Worm (Caenorhabditis elegans) whole organism, L4 larva: ENCODE data around the gene C27D9.1.

ENCODE experiments used
- R02D3.7 ChIP-seq: fragments of 150-350 bp; sonication (generic microtip); optimal IDR thresholded peaks from 3 replicates; lab custom pipeline; 2014; ENCODE audit warnings: missing biosample characterization, missing genetic modification characterization
- T20F7.1 ChIP-seq: fragments of 200-800 bp; sonication (Bioruptor generic); optimal IDR thresholded peaks from 2 replicates; lab custom pipeline; 2018; ENCODE audit warnings: mild to moderate bottlenecking, missing genetic modification characterization, missing compliant biosample characterization
- T26A8.4 ChIP-seq: fragments of 200-800 bp; sonication (Bioruptor generic); IDR thresholded peaks from 2 replicates; pipeline ENCODE4 v1.3.6; 2022; ENCODE audit warnings: missing genetic modification characterization, missing compliant biosample characterization
- ZK337.2 ChIP-seq: fragments of 200-800 bp; sonication (Bioruptor generic); IDR thresholded peaks from 2 replicates; pipeline ENCODE4 v1.3.6; 2022; ENCODE audit warnings: missing genetic modification reagents, missing genetic modification characterization, missing compliant biosample characterization
- ZK546.5 ChIP-seq, 2 experiments: sonication (generic microtip); optimal IDR thresholded peaks; 2 replicates each; lab custom pipeline; 2017; ENCODE audit warnings: missing biosample characterization in 2 of 2, missing genetic modification characterization in 2 of 2
- ama-1 ChIP-seq: fragments of 150-350 bp; optimal IDR thresholded peaks from 2 replicates; lab custom pipeline; 2014; ENCODE audit warnings: inconsistent platforms, mixed read lengths
- arid-1 ChIP-seq: fragments of 200-800 bp; sonication (Bioruptor generic); conservative IDR thresholded peaks from 2 replicates; pipeline ENCODE4 v1.3.6; 2022; ENCODE audit warnings: missing genetic modification reagents, missing genetic modification characterization, missing compliant biosample characterization
- ceh-28 ChIP-seq: fragments of 150-350 bp; optimal IDR thresholded peaks from 2 replicates; lab custom pipeline; 2014; ENCODE audit warnings: missing biosample characterization, missing genetic modification reagents, missing genetic modification characterization
- ceh-82 ChIP-seq: sonication (generic microtip); optimal IDR thresholded peaks from 2 replicates; lab custom pipeline; 2017; ENCODE audit warnings: missing biosample characterization, missing genetic modification characterization
- daf-12 ChIP-seq: fragments of 150-350 bp; optimal IDR thresholded peaks from 2 replicates; lab custom pipeline; 2014; ENCODE audit warnings: missing biosample characterization, missing genetic modification reagents, missing genetic modification characterization
- daf-16 ChIP-seq, 3 experiments: sonication (generic microtip); optimal IDR thresholded peaks; 2 replicates each; lab custom pipeline; 2016 to 2017; ENCODE audit warnings: missing genetic modification characterization in 3 of 3, missing genetic modification reagents in 3 of 3, mild to moderate bottlenecking in 2 of 3, missing compliant biosample characterization in 2 of 3, missing biosample characterization in 1 of 3, moderate library complexity in 1 of 3
- daf-19 ChIP-seq: fragments of 200-800 bp; sonication (Bioruptor generic); conservative IDR thresholded peaks from 2 replicates; pipeline ENCODE4 v1.3.6; 2022; ENCODE audit warnings: missing genetic modification characterization, missing compliant biosample characterization
- dmd-6 ChIP-seq: fragments of 200-800 bp; sonication (Bioruptor generic); IDR thresholded peaks from 2 replicates; pipeline ENCODE4 v1.3.6; 2022; ENCODE audit warnings: missing genetic modification reagents, missing genetic modification characterization, missing compliant biosample characterization
- duxl-1 ChIP-seq: sonication (generic microtip); optimal IDR thresholded peaks from 2 replicates; lab custom pipeline; 2016; ENCODE audit warnings: mild to moderate bottlenecking, missing genetic modification characterization, moderate library complexity, missing compliant biosample characterization; ENCODE audit not compliant: poor library complexity
- dve-1 ChIP-seq: sonication (generic microtip); optimal IDR thresholded peaks from 2 replicates; lab custom pipeline; 2017; ENCODE audit warnings: antibody characterized with exemption, mild to moderate bottlenecking, missing genetic modification characterization, missing compliant biosample characterization; ENCODE audit not compliant: insufficient read depth
- gei-8 ChIP-seq: fragments of 200-800 bp; sonication (Bioruptor generic); optimal IDR thresholded peaks from 2 replicates; lab custom pipeline; 2018; ENCODE audit warnings: mild to moderate bottlenecking, missing genetic modification characterization, missing compliant biosample characterization
- hmg-1.1 ChIP-seq: fragments of 200-800 bp; sonication (Bioruptor generic); IDR thresholded peaks from 2 replicates; pipeline ENCODE4 v1.3.6; 2022; ENCODE audit warnings: missing genetic modification reagents, missing genetic modification characterization, missing compliant biosample characterization
- jun-1 ChIP-seq: fragments of 150-350 bp; optimal IDR thresholded peaks from 2 replicates; lab custom pipeline; 2014; ENCODE audit warnings: missing biosample characterization, missing genetic modification reagents, missing genetic modification characterization
- lim-7 ChIP-seq: fragments of 200-800 bp; sonication (Bioruptor generic); IDR thresholded peaks from 2 replicates; pipeline ENCODE4 v1.3.6; 2022; ENCODE audit warnings: missing genetic modification characterization, missing compliant biosample characterization
- lin-15B ChIP-seq: fragments of 150-350 bp; sonication (generic microtip); optimal IDR thresholded peaks from 3 replicates; lab custom pipeline; 2014; ENCODE audit warnings: missing biosample characterization, missing genetic modification characterization
- lin-29 ChIP-seq: fragments of 200-800 bp; sonication (Bioruptor generic); IDR thresholded peaks from 2 replicates; pipeline ENCODE4 v1.3.6; 2022; ENCODE audit warnings: missing genetic modification reagents, missing genetic modification characterization, missing compliant biosample characterization
- lin-38 ChIP-seq: fragments of 200-800 bp; sonication (Bioruptor generic); IDR thresholded peaks from 2 replicates; pipeline ENCODE4 v1.3.6; 2022; ENCODE audit warnings: missing genetic modification reagents, missing genetic modification characterization, missing compliant biosample characterization
- lir-3 ChIP-seq: sonication (generic microtip); optimal IDR thresholded peaks from 2 replicates; lab custom pipeline; 2016; ENCODE audit warnings: mild to moderate bottlenecking, missing genetic modification characterization, missing compliant biosample characterization
- lsy-2 ChIP-seq, 2 experiments: fragments of 150-350 bp in 1 of 2; sonication (generic microtip) in 1 of 2; optimal IDR thresholded peaks; 2 replicates each; lab custom pipeline; 2014 to 2017; ENCODE audit warnings: missing biosample characterization in 2 of 2, missing genetic modification characterization in 2 of 2
- madf-5 ChIP-seq, 2 experiments: fragments of 200-800 bp; sonication (Bioruptor generic); IDR thresholded peaks; 2 replicates each; pipeline ENCODE4 v1.3.6; 2022; ENCODE audit warnings: missing compliant biosample characterization in 2 of 2, missing genetic modification characterization in 2 of 2
- madf-9 ChIP-seq: fragments of 200-800 bp; sonication (Bioruptor generic); conservative IDR thresholded peaks from 2 replicates; pipeline ENCODE4 v1.3.6; 2022; ENCODE audit warnings: missing genetic modification reagents, missing genetic modification characterization, missing compliant biosample characterization
- mdt-29 ChIP-seq: fragments of 200-800 bp; sonication (Bioruptor generic); IDR thresholded peaks from 2 replicates; pipeline ENCODE4 v1.3.6; 2022; ENCODE audit warnings: missing genetic modification reagents, missing genetic modification characterization, missing compliant biosample characterization
- mxl-2 ChIP-seq: fragments of 200-800 bp; sonication (Bioruptor generic); conservative IDR thresholded peaks from 2 replicates; pipeline ENCODE4 v1.3.6; 2022; ENCODE audit warnings: missing genetic modification reagents, missing genetic modification characterization, missing compliant biosample characterization
- mxl-3 ChIP-seq: fragments of 200-800 bp; sonication (Bioruptor generic); optimal IDR thresholded peaks from 2 replicates; lab custom pipeline; 2018; ENCODE audit warnings: mild to moderate bottlenecking, missing genetic modification characterization, missing compliant biosample characterization
- nhr-10 ChIP-seq: fragments of 150-350 bp; optimal IDR thresholded peaks from 2 replicates; lab custom pipeline; 2014; ENCODE audit warnings: missing biosample characterization, missing genetic modification characterization
- nhr-102 ChIP-seq: sonication (generic microtip); optimal IDR thresholded peaks from 2 replicates; lab custom pipeline; 2016; ENCODE audit warnings: mild to moderate bottlenecking, missing genetic modification characterization, moderate library complexity, missing compliant biosample characterization
- nhr-42 ChIP-seq: fragments of 200-800 bp; sonication (Bioruptor generic); IDR thresholded peaks from 2 replicates; pipeline ENCODE4 v1.3.6; 2022; ENCODE audit warnings: missing genetic modification characterization, missing compliant biosample characterization
- nhr-48 ChIP-seq: sonication (generic microtip); optimal IDR thresholded peaks from 2 replicates; lab custom pipeline; 2016; ENCODE audit warnings: mild to moderate bottlenecking, missing genetic modification characterization, missing compliant biosample characterization
- nhr-76 ChIP-seq: fragments of 150-350 bp; optimal IDR thresholded peaks from 2 replicates; lab custom pipeline; 2014; ENCODE audit warnings: missing biosample characterization, missing genetic modification characterization
- skn-1 ChIP-seq: fragments of 150-350 bp; optimal IDR thresholded peaks from 2 replicates; lab custom pipeline; 2014; ENCODE audit warnings: missing biosample characterization, missing genetic modification characterization
- snpc-1.2 ChIP-seq: fragments of 200-800 bp; sonication (Bioruptor generic); IDR thresholded peaks from 2 replicates; pipeline ENCODE4 v1.3.6; 2022; ENCODE audit warnings: missing genetic modification reagents, missing genetic modification characterization, missing compliant biosample characterization
- tag-97 ChIP-seq: fragments of 200-800 bp; sonication (Bioruptor generic); IDR thresholded peaks from 2 replicates; pipeline ENCODE4 v1.3.6; 2022; ENCODE audit warnings: missing genetic modification characterization, missing compliant biosample characterization
- unc-62 ChIP-seq, 3 experiments: fragments of 150-350 bp in 1 of 3; sonication (generic microtip); optimal IDR thresholded peaks in 2 of 3; peaks in 1 of 3; 1 replicate in 1 of 3; 2 replicates in 2 of 3; lab custom pipeline; 2014 to 2017; ENCODE audit warnings: missing biosample characterization in 3 of 3, missing genetic modification characterization in 3 of 3, missing genetic modification reagents in 3 of 3, missing genotype in 1 of 3
- zfp-2 ChIP-seq: sonication (generic microtip); optimal IDR thresholded peaks from 2 replicates; lab custom pipeline; 2016; ENCODE audit warnings: mild to moderate bottlenecking, missing genetic modification characterization, missing compliant biosample characterization
- zip-11 ChIP-seq: fragments of 200-800 bp; sonication (Bioruptor generic); IDR thresholded peaks from 2 replicates; pipeline ENCODE4 v1.3.6; 2022; ENCODE audit warnings: missing genetic modification characterization, missing compliant biosample characterization
- zip-2 ChIP-seq: fragments of 150-350 bp; optimal IDR thresholded peaks from 2 replicates; lab custom pipeline; 2014; ENCODE audit warnings: missing biosample characterization, missing genetic modification characterization

C27D9.1 gene

DNA sequence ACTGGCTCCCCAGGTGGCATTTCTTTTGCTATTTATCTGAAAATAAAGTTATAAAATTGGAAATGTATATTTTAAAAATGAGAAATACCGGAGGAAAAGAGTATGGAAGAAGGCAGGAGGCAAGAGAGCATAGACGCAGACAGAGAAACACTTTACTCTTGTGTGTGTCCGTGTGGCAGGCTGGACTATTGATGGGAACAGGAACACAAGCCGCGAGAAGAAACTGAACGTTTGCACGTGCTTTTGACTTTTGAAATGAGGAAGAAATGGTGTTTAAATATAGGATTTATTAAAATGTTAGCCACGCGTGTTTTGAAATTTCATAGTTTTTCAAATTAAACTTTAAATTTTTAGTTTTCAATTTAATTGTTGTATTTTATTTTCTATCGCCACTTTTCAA, 27.1 kb upstream of the C27D9.1 start, which contains the start of gene F10G7.10 (continued):
- no peak for TF ChIP-seq jun-1 (tag; lab: Kevin White, UChicago)

DNA sequence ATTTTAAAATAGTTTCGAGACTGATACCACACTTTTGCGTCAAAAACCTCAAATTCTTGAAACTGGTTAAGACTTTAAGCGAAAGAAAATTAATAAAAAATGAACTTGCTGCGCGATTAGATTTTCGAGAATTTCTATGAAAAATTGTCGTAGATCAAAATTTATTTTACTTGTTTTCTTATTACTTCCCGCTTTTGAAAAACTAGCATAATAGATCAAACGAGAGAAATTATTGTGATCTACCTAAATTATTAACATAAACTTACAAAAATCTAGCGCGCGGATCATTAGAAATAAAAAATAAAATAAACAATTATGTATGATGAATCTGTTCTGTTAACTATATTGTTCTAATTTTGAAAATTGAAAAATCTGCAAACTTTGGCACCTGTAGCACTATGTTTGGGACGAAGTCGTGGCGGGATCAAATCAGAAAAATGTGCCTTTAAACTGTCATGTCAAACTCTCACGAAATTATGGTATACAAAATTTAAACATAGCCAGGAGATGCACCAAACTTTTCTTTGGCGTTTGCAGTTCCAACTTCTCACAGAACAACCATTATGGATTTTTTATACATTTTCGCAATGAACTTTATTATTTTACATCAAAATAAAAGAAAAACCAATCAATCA, 26.3 kb upstream of the C27D9.1 start:
- no peak for TF ChIP-seq lin-15B (tag; lab: Kevin White, UChicago)
- no peak for TF ChIP-seq snpc-1.2 (GFP tag; lab: Robert Waterston, UW)
- no peak for TF ChIP-seq ceh-82 (tag; lab: Kevin White, UChicago)
- TF ChIP-seq daf-12 (tag; lab: Kevin White, UChicago) = no peak
- no peak for TF ChIP-seq ZK337.2 (GFP tag; lab: Robert Waterston, UW)
- TF ChIP-seq nhr-102 (tag; lab: Kevin White, UChicago) = no peak
- no peak for TF ChIP-seq mdt-29 (GFP tag; lab: Robert Waterston, UW)
- no peak for TF ChIP-seq gei-8 (GFP tag; lab: Kevin White, UChicago)
- 0 out of 2 replicates have a peak, but pooled peaks have one; percentile 23 for TF ChIP-seq T26A8.4 (GFP tag; lab: Robert Waterston, UW)
- TF ChIP-seq T20F7.1 (GFP tag; lab: Kevin White, UChicago) = no peak
- TF ChIP-seq lin-29 (GFP tag; lab: Robert Waterston, UW) = no peak
- no peak for TF ChIP-seq ZK546.5 (tag; optimal IDR thresholded peaks at IDR 0.05; lab: Kevin White, UChicago)
- no peak for TF ChIP-seq zfp-2
- TF ChIP-seq nhr-10 (tag; lab: Kevin White, UChicago) = no peak
- no peak for TF ChIP-seq R02D3.7 (tag; lab: Kevin White, UChicago)
- TF ChIP-seq nhr-42 = no peak
- peak; percentile 75 for TF ChIP-seq ama-1 (lab: Kevin White, UChicago)
- TF ChIP-seq lsy-2 (tag; optimal IDR thresholded peaks at IDR 0.05; lab: Kevin White, UChicago) = no peak
- no peak for TF ChIP-seq lim-7 (GFP tag; lab: Robert Waterston, UW)
- no peak for TF ChIP-seq madf-9 (GFP tag; lab: Robert Waterston, UW)
- no peak for TF ChIP-seq zip-11 (GFP tag; lab: Robert Waterston, UW)
- no peak for TF ChIP-seq lin-38 (GFP tag; lab: Robert Waterston, UW)
- no peak for TF ChIP-seq daf-19 (GFP tag; lab: Robert Waterston, UW)
- TF ChIP-seq mxl-3 (GFP tag; lab: Kevin White, UChicago) = no peak
- no peak for TF ChIP-seq skn-1 (tag; lab: Kevin White, UChicago)
- no peak for TF ChIP-seq ceh-28 (tag; lab: Kevin White, UChicago)
- TF ChIP-seq nhr-48 (tag; lab: Kevin White, UChicago) = no peak
- TF ChIP-seq duxl-1 (tag; lab: Kevin White, UChicago) = no peak
- TF ChIP-seq nhr-76 (tag; lab: Kevin White, UChicago) = no peak
- TF ChIP-seq mxl-2 (GFP tag; lab: Robert Waterston, UW) = no peak
- no peak for TF ChIP-seq zip-2
- no peak for TF ChIP-seq madf-5 (GFP tag; IDR thresholded peaks at IDR 0.05; lab: Robert Waterston, UW)
- TF ChIP-seq tag-97 (GFP tag; lab: Robert Waterston, UW) = no peak
- peak in 1 of 2 experiments; percentile 69 for TF ChIP-seq unc-62 (GFP tag; optimal IDR thresholded peaks at IDR 0.05 in 1 of 2; lab: Kevin White, UChicago)
- TF ChIP-seq unc-62 (tag; optimal IDR thresholded peaks at IDR 0.05; lab: Kevin White, UChicago) = no peak
- peak; percentile 47 for TF ChIP-seq dve-1
- TF ChIP-seq arid-1 (GFP tag; lab: Robert Waterston, UW) = no peak
- TF ChIP-seq daf-16 (GFP tag; optimal IDR thresholded peaks at IDR 0.05; lab: Kevin White, UChicago) = no peak
- peak; percentile 16 for TF ChIP-seq daf-16 (tag; optimal IDR thresholded peaks at IDR 0.05; lab: Kevin White, UChicago)
- no peak for TF ChIP-seq lir-3 (tag; lab: Kevin White, UChicago)
- no peak for TF ChIP-seq dmd-6 (GFP tag; lab: Robert Waterston, UW)
- no peak for TF ChIP-seq hmg-1.1 (GFP tag; lab: Robert Waterston, UW)
